Fruit fly (Drosophila melanogaster) whole organism, embryonic: Measurements from ENCODE around the gene CheB93b.

Experiments
- Atf6 ChIP-seq: fragments of 200-800 bp; sonication (Bioruptor generic); IDR thresholded peaks from 2 replicates; pipeline ENCODE4 v1.3.6; 2022; ENCODE audit warnings: missing biosample characterization, missing genetic modification characterization
- Bgb ChIP-seq: fragments of 200-800 bp; sonication (Bioruptor generic); IDR thresholded peaks from 2 replicates; pipeline ENCODE4 v1.3.6; 2022; ENCODE audit warnings: missing biosample characterization, missing genetic modification characterization; ENCODE audit not compliant: partially characterized antibody
- Blimp-1 ChIP-seq: fragments of 200-800 bp; sonication (Bioruptor generic); optimal IDR thresholded peaks from 3 replicates; lab custom pipeline; 2018; ENCODE audit warnings: missing biosample characterization, missing genetic modification characterization, mild to moderate bottlenecking, moderate library complexity, missing genetic modification reagents
- BtbVII ChIP-seq: fragments of 200-800 bp; sonication (Bioruptor generic); optimal IDR thresholded peaks from 3 replicates; lab custom pipeline; 2017; ENCODE audit warnings: missing biosample characterization, mild to moderate bottlenecking, missing genetic modification characterization
- CG10366 ChIP-seq: fragments of 200-800 bp; sonication (Bioruptor generic); IDR thresholded peaks from 2 replicates; pipeline ENCODE4 v1.3.6; 2022; ENCODE audit warnings: missing biosample characterization, missing genetic modification characterization
- CG1233 ChIP-seq: fragments of 200-800 bp; sonication (Bioruptor generic); optimal IDR thresholded peaks from 4 replicates; lab custom pipeline; 2018; ENCODE audit warnings: missing biosample characterization, mild to moderate bottlenecking, missing genetic modification characterization
- CG13287 ChIP-seq: fragments of 200-800 bp; sonication (Bioruptor generic); IDR thresholded peaks from 2 replicates; pipeline ENCODE4 v1.3.6; 2022; ENCODE audit warnings: missing biosample characterization, missing genetic modification characterization; ENCODE audit not compliant: partially characterized antibody
- CG13424 ChIP-seq: fragments of 200-800 bp; sonication (Bioruptor generic); optimal IDR thresholded peaks from 2 replicates; lab custom pipeline; 2019; ENCODE audit warnings: missing biosample characterization, mild to moderate bottlenecking, missing genetic modification characterization, moderate library complexity
- CG13624 ChIP-seq: fragments of 200-800 bp; sonication (Bioruptor generic); optimal IDR thresholded peaks from 2 replicates; lab custom pipeline; 2016; ENCODE audit warnings: missing biosample characterization, missing genetic modification characterization
- CG15514 ChIP-seq: fragments of 200-800 bp; sonication (Bioruptor generic); optimal IDR thresholded peaks from 3 replicates; lab custom pipeline; 2017; ENCODE audit warnings: missing biosample characterization, missing genetic modification characterization, mild to moderate bottlenecking, moderate library complexity, missing genetic modification reagents
- CG17328 ChIP-seq: fragments of 200-800 bp; sonication (Bioruptor generic); IDR thresholded peaks from 2 replicates; pipeline ENCODE4 v1.3.6; 2022; ENCODE audit warnings: missing biosample characterization, missing genetic modification characterization
- CG17912 ChIP-seq: fragments of 200-800 bp; sonication (Bioruptor generic); optimal IDR thresholded peaks from 2 replicates; lab custom pipeline; 2018; ENCODE audit warnings: missing biosample characterization, mild to moderate bottlenecking, missing genetic modification characterization
- CG1792 ChIP-seq: fragments of 200-800 bp; sonication (Bioruptor generic); optimal IDR thresholded peaks from 2 replicates; lab custom pipeline; 2016; ENCODE audit warnings: missing biosample characterization, missing genetic modification characterization
- CG2116 ChIP-seq: fragments of 200-800 bp; sonication (Bioruptor generic); optimal IDR thresholded peaks from 3 replicates; lab custom pipeline; 2018; ENCODE audit warnings: missing biosample characterization, mild to moderate bottlenecking, missing genetic modification characterization
- CG4617 ChIP-seq: fragments of 200-800 bp; sonication (Bioruptor generic); optimal IDR thresholded peaks from 3 replicates; lab custom pipeline; 2016; ENCODE audit warnings: missing biosample characterization, missing genetic modification characterization, borderline replicate concordance
- CG4854 ChIP-seq: fragments of 200-800 bp; sonication (Bioruptor generic); optimal IDR thresholded peaks from 2 replicates; lab custom pipeline; 2016; ENCODE audit warnings: missing biosample characterization, missing genetic modification characterization, inconsistent platforms
- CG6765 ChIP-seq: fragments of 200-800 bp; sonication (Bioruptor generic); optimal IDR thresholded peaks from 3 replicates; lab custom pipeline; 2017; ENCODE audit warnings: missing biosample characterization, mild to moderate bottlenecking, missing genetic modification characterization
- CG6854 ChIP-seq: fragments of 200-800 bp; sonication (Bioruptor generic); optimal IDR thresholded peaks from 3 replicates; lab custom pipeline; 2017; ENCODE audit warnings: missing biosample characterization, mild to moderate bottlenecking, missing genetic modification characterization
- CG7556 ChIP-seq: fragments of 200-800 bp; sonication (Bioruptor generic); optimal IDR thresholded peaks from 2 replicates; lab custom pipeline; 2017; ENCODE audit warnings: missing biosample characterization, mild to moderate bottlenecking, missing genetic modification characterization
- CG7839 ChIP-seq: fragments of 200-800 bp; sonication (Bioruptor generic); optimal IDR thresholded peaks from 3 replicates; lab custom pipeline; 2018; ENCODE audit warnings: missing biosample characterization, mild to moderate bottlenecking, missing genetic modification characterization, moderate library complexity
- CG7963 ChIP-seq: fragments of 200-800 bp; sonication (Bioruptor generic); IDR thresholded peaks from 3 replicates; pipeline ENCODE4 v1.3.6; 2022; ENCODE audit warnings: missing biosample characterization, missing genetic modification characterization; ENCODE audit not compliant: partially characterized antibody
- CG9609 ChIP-seq: fragments of 200-800 bp; sonication (Bioruptor generic); optimal IDR thresholded peaks from 3 replicates; lab custom pipeline; 2016; ENCODE audit warnings: missing biosample characterization, missing genetic modification characterization
- Deaf1 ChIP-seq: fragments of 200-800 bp; optimal IDR thresholded peaks from 3 replicates; lab custom pipeline; 2019; ENCODE audit warnings: missing biosample characterization, mild to moderate bottlenecking, missing genetic modification characterization, moderate library complexity
- Dek ChIP-seq: fragments of 200-800 bp; sonication (Bioruptor generic); optimal IDR thresholded peaks from 3 replicates; lab custom pipeline; 2019; ENCODE audit warnings: missing biosample characterization, mild to moderate bottlenecking, missing genetic modification characterization, moderate library complexity
- Fer1 ChIP-seq: fragments of 200-800 bp; sonication (Bioruptor generic); optimal IDR thresholded peaks from 2 replicates; lab custom pipeline; 2017; ENCODE audit warnings: missing biosample characterization, mild to moderate bottlenecking, missing genetic modification characterization
- Fer2 ChIP-seq: fragments of 200-800 bp; sonication (Bioruptor generic); optimal IDR thresholded peaks from 2 replicates; lab custom pipeline; 2018; ENCODE audit warnings: missing biosample characterization, mild to moderate bottlenecking, missing genetic modification characterization, moderate library complexity
- GATAe ChIP-seq: fragments of 200-800 bp; sonication (Bioruptor generic); conservative IDR thresholded peaks from 2 replicates; pipeline ENCODE4 v1.3.6; 2022; ENCODE audit warnings: missing biosample characterization, missing genetic modification characterization
- Gug ChIP-seq: fragments of 200-800 bp; sonication (Bioruptor generic); IDR thresholded peaks from 4 replicates; pipeline ENCODE4 v1.3.6; 2022; ENCODE audit warnings: missing biosample characterization, missing genetic modification characterization
- HLHmδ ChIP-seq: fragments of 200-800 bp; sonication (Bioruptor generic); optimal IDR thresholded peaks from 2 replicates; lab custom pipeline; 2018; ENCODE audit warnings: missing biosample characterization, mild to moderate bottlenecking, missing genetic modification characterization, moderate library complexity
- Hmx ChIP-seq: fragments of 200-800 bp; sonication (Bioruptor generic); optimal IDR thresholded peaks from 2 replicates; lab custom pipeline; 2016; ENCODE audit warnings: missing biosample characterization, missing genetic modification characterization
- Hsf ChIP-seq: fragments of 200-800 bp; sonication (Bioruptor generic); optimal IDR thresholded peaks from 3 replicates; lab custom pipeline; 2016; ENCODE audit warnings: missing biosample characterization, missing genetic modification characterization
- Mes4 ChIP-seq: fragments of 200-800 bp; sonication (Bioruptor generic); optimal IDR thresholded peaks from 2 replicates; lab custom pipeline; 2016; ENCODE audit warnings: missing biosample characterization, missing genetic modification characterization
- NC2α ChIP-seq: fragments of 200-800 bp; sonication (Bioruptor generic); optimal IDR thresholded peaks from 2 replicates; lab custom pipeline; 2016; ENCODE audit warnings: missing biosample characterization, missing genetic modification characterization
- Nf-YA ChIP-seq: fragments of 200-800 bp; sonication (Bioruptor generic); IDR thresholded peaks from 2 replicates; pipeline ENCODE4 v1.3.6; 2022; ENCODE audit warnings: missing biosample characterization, missing genetic modification characterization
- Nf-YB ChIP-seq: fragments of 200-800 bp; sonication (Bioruptor generic); optimal IDR thresholded peaks from 3 replicates; lab custom pipeline; 2019; ENCODE audit warnings: missing biosample characterization, mild to moderate bottlenecking, missing genetic modification characterization, moderate library complexity
- YL-1 ChIP-seq: fragments of 200-800 bp; sonication (Bioruptor generic); optimal IDR thresholded peaks from 3 replicates; lab custom pipeline; 2017; ENCODE audit warnings: missing biosample characterization, mild to moderate bottlenecking, missing genetic modification characterization
- bigmax ChIP-seq: fragments of 200-800 bp; sonication (Bioruptor generic); optimal IDR thresholded peaks from 2 replicates; lab custom pipeline; 2018; ENCODE audit warnings: missing biosample characterization, mild to moderate bottlenecking, missing genetic modification characterization
- br ChIP-seq: fragments of >200 bp; optimal IDR thresholded peaks from 2 replicates; lab custom pipeline; 2017
- cas ChIP-seq: fragments of 200-800 bp; sonication (Bioruptor generic); IDR thresholded peaks from 2 replicates; pipeline ENCODE4 v1.3.6; 2022; ENCODE audit warnings: missing biosample characterization, missing genetic modification characterization
- danr ChIP-seq: fragments of 200-800 bp; sonication (Bioruptor generic); IDR thresholded peaks from 2 replicates; pipeline ENCODE4 v1.3.6; 2022; ENCODE audit warnings: missing biosample characterization, missing genetic modification characterization
- disco-r ChIP-seq: fragments of 200-800 bp; sonication (Bioruptor generic); optimal IDR thresholded peaks from 2 replicates; lab custom pipeline; 2016; ENCODE audit warnings: missing biosample characterization, missing genetic modification characterization
- dmrt11E ChIP-seq: fragments of 200-800 bp; sonication (Bioruptor generic); optimal IDR thresholded peaks from 3 replicates; lab custom pipeline; 2018; ENCODE audit warnings: missing biosample characterization, mild to moderate bottlenecking, missing genetic modification characterization, moderate library complexity
- kay ChIP-seq: fragments of 200-800 bp; sonication (Bioruptor generic); optimal IDR thresholded peaks from 2 replicates; lab custom pipeline; 2016; ENCODE audit warnings: missing biosample characterization, missing genetic modification characterization
- p53 ChIP-seq: fragments of 200-800 bp; sonication (Bioruptor generic); optimal IDR thresholded peaks from 2 replicates; lab custom pipeline; 2016; ENCODE audit warnings: missing biosample characterization, missing genetic modification characterization
- pan ChIP-seq, 4 experiments: fragments of >200 bp in 3 of 4; fragments of 200-800 bp in 1 of 4; sonication (Bioruptor generic) in 1 of 4; optimal IDR thresholded peaks in 3 of 4; IDR thresholded peaks in 1 of 4; 2 replicates each; pipeline versions ENCODE4 v1.3.6 to Lab custom; 2017 to 2022; ENCODE audit warnings: missing biosample characterization in 2 of 4, missing genetic modification characterization in 2 of 4, mixed read lengths in 1 of 4
- peb ChIP-seq: fragments of 200-800 bp; sonication (Bioruptor generic); IDR thresholded peaks from 2 replicates; pipeline ENCODE4 v1.3.6; 2022; ENCODE audit warnings: missing biosample characterization, missing genetic modification characterization
- seq ChIP-seq: fragments of 200-800 bp; sonication (Bioruptor generic); IDR thresholded peaks from 2 replicates; pipeline ENCODE4 v1.3.6; 2022; ENCODE audit warnings: missing biosample characterization, missing genetic modification characterization
- ttk ChIP-seq: fragments of 200-800 bp; sonication (Bioruptor generic); IDR thresholded peaks from 2 replicates; pipeline ENCODE4 v2.1.2; 2022; ENCODE audit warnings: missing biosample characterization, missing genetic modification characterization
- usp ChIP-seq: fragments of >200 bp; optimal IDR thresholded peaks from 2 replicates; lab custom pipeline; 2017; ENCODE audit warnings: missing biosample characterization, missing genetic modification characterization
- wek ChIP-seq: fragments of 200-800 bp; sonication (Bioruptor generic); optimal IDR thresholded peaks from 3 replicates; lab custom pipeline; 2018; ENCODE audit warnings: missing biosample characterization, mild to moderate bottlenecking, missing genetic modification characterization, moderate library complexity

Gene CheB93b

DNA sequence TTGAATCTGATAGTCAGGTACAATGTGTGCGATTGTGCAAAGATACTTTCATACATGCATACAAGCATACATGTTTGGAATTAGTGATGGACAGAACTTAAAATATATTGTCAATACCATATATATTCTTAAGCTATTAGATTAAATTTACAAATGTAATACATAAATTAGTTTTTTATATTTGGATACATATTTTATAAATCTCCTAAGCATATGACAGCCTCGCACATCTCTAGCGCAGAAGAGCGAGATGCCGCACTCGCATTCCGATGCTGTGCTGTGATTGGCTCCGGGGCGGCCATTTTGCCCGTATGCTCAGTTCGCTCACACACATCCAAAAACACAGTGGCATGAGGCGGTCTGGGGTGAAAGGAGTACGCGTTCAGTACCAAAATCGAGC lies 30.3 kb upstream of the CheB93b start, which contains the start of gene tin (continued):
- TF ChIP-seq CG10366 (GFP tag; lab: Robert Waterston, UW) (peak; percentile 94), dmrt11E (tag; lab: Kevin White, UChicago) (peak; percentile 95), br (lab: Kevin White, UChicago) (no peak), peb (GFP tag; lab: Robert Waterston, UW) (peak; percentile 93), Gug (GFP tag; lab: Robert Waterston, UW) (peak; percentile 86), YL-1 (GFP tag; lab: Kevin White, UChicago) (peak; percentile 44), CG9609 (GFP tag; lab: Kevin White, UChicago) (peak; percentile 4), Nf-YB (GFP tag; lab: Kevin White, UChicago) (peak; percentile 99), cas (peak; percentile 91), CG13287 (GFP tag; lab: Robert Waterston, UW) (peak; percentile 83), CG4617 (GFP tag; lab: Kevin White, UChicago) (peak; percentile 55), CG4854 (GFP tag; lab: Kevin White, UChicago) (peak; percentile 55), CG17328 (GFP tag; lab: Robert Waterston, UW) (peak; percentile 98), CG17912 (GFP tag; lab: Kevin White, UChicago) (peak; percentile 79), Nf-YA (GFP tag; lab: Robert Waterston, UW) (peak; percentile 97), p53 (GFP tag; lab: Kevin White, UChicago) (no peak), BtbVII (peak; percentile 81), danr (GFP tag; lab: Robert Waterston, UW) (peak; percentile 86), CG2116 (peak; percentile 80), CG13424 (peak; percentile 94), CG6765 (GFP tag; lab: Kevin White, UChicago) (peak; percentile 47), CG7839 (tag; lab: Kevin White, UChicago) (peak; percentile 93), Blimp-1 (GFP tag; lab: Kevin White, UChicago) (peak; percentile 92), CG6854 (GFP tag; lab: Kevin White, UChicago) (peak; percentile 80), bigmax (GFP tag; lab: Kevin White, UChicago) (peak; percentile 32), usp (GFP tag; lab: Kevin White, UChicago) (no peak), seq (GFP tag; lab: Robert Waterston, UW) (peak; percentile 95), CG7963 (0 out of 3 replicates have a peak, but pooled peaks have one; percentile 8), CG13624 (GFP tag; lab: Kevin White, UChicago) (peak; percentile 46), Fer2 (tag; lab: Kevin White, UChicago) (peak; percentile 73), GATAe (GFP tag; lab: Robert Waterston, UW) (peak; percentile 76), NC2α (GFP tag; lab: Kevin White, UChicago) (no peak), kay (GFP tag; lab: Kevin White, UChicago) (peak; percentile 82), ttk (GFP tag; lab: Robert Waterston, UW) (peak; percentile 93), Fer1 (no peak), Mes4 (no peak), CG15514 (GFP tag; lab: Kevin White, UChicago) (peak; percentile 75), pan (optimal IDR thresholded peaks at IDR 0.05; lab: Kevin White, UChicago) (no peak), pan (GFP tag; optimal IDR thresholded peaks at IDR 0.05 in 1 of 2, IDR thresholded peaks at IDR 0.05 in 1 of 2) (peak in 1 of 2 experiments; percentile 98), Dek (tag; lab: Kevin White, UChicago) (peak; percentile 91), CG1233 (GFP tag; lab: Kevin White, UChicago) (peak; percentile 91), Deaf1 (tag; lab: Kevin White, UChicago) (peak; percentile 73), Bgb (GFP tag; lab: Robert Waterston, UW) (peak; percentile 57), CG7556 (GFP tag; lab: Kevin White, UChicago) (peak; percentile 95), disco-r (GFP tag; lab: Kevin White, UChicago) (no peak), wek (GFP tag; lab: Kevin White, UChicago) (peak; percentile 26), CG1792 (no peak), Atf6 (GFP tag; lab: Robert Waterston, UW) (peak; percentile 95), Hmx (GFP tag; lab: Kevin White, UChicago) (no peak), Hsf (GFP tag; lab: Kevin White, UChicago) (peak; percentile 71), HLHmδ (GFP tag; lab: Kevin White, UChicago) (peak; percentile 70)
